Worm (Caenorhabditis elegans) whole organism, L2 larva: Measurements from ENCODE around the gene K01A6.4.

Experiments
- C34F6.9 ChIP-seq: fragments of 150-350 bp; optimal IDR thresholded peaks from 2 replicates; lab custom pipeline; 2014; ENCODE audit warnings: missing biosample characterization, missing genetic modification characterization
- R02D3.7 ChIP-seq: fragments of 150-350 bp; optimal IDR thresholded peaks from 2 replicates; lab custom pipeline; 2014; ENCODE audit warnings: missing biosample characterization, missing genetic modification characterization
- Y55F3AM.14 ChIP-seq: fragments of 200-800 bp; sonication (Bioruptor generic); optimal IDR thresholded peaks from 2 replicates; lab custom pipeline; 2018; ENCODE audit warnings: mild to moderate bottlenecking, missing genetic modification characterization, missing compliant biosample characterization
- ZK546.5 ChIP-seq: sonication (generic microtip); optimal IDR thresholded peaks from 2 replicates; lab custom pipeline; 2017; ENCODE audit warnings: missing biosample characterization, missing genetic modification characterization
- alr-1 ChIP-seq: fragments of 150-350 bp; optimal IDR thresholded peaks from 2 replicates; lab custom pipeline; 2014; ENCODE audit warnings: missing biosample characterization, missing genetic modification characterization
- aly-2 ChIP-seq: fragments of 150-350 bp; optimal IDR thresholded peaks from 2 replicates; lab custom pipeline; 2014; ENCODE audit warnings: missing biosample characterization, missing genetic modification characterization
- ama-1 ChIP-seq: fragments of 150-350 bp; optimal IDR thresholded peaks from 2 replicates; lab custom pipeline; 2018; ENCODE audit warnings: inconsistent platforms
- blmp-1 ChIP-seq: sonication (generic microtip); optimal IDR thresholded peaks from 2 replicates; lab custom pipeline; 2017; ENCODE audit warnings: missing genetic modification characterization, mild to moderate bottlenecking, missing compliant biosample characterization, antibody characterized with exemption, moderate library complexity; ENCODE audit not compliant: insufficient read depth
- ceh-16 ChIP-seq: fragments of 150-350 bp; optimal IDR thresholded peaks from 2 replicates; lab custom pipeline; 2014; ENCODE audit warnings: missing biosample characterization, missing genetic modification characterization
- ceh-82 ChIP-seq: fragments of 150-350 bp; optimal IDR thresholded peaks from 2 replicates; lab custom pipeline; 2014; ENCODE audit warnings: missing biosample characterization, missing genetic modification characterization
- crh-2 ChIP-seq: sonication (generic microtip); optimal IDR thresholded peaks from 2 replicates; lab custom pipeline; 2017; ENCODE audit warnings: missing biosample characterization, missing genetic modification characterization
- dmd-4 ChIP-seq: sonication (generic microtip); optimal IDR thresholded peaks from 2 replicates; lab custom pipeline; 2017; ENCODE audit warnings: missing biosample characterization, missing genetic modification characterization
- egl-27 ChIP-seq: sonication (generic microtip); optimal IDR thresholded peaks from 3 replicates; lab custom pipeline; 2017; ENCODE audit warnings: missing biosample characterization, missing genetic modification reagents, missing genetic modification characterization
- elt-1 ChIP-seq: fragments of 150-350 bp; optimal IDR thresholded peaks from 2 replicates; lab custom pipeline; 2014; ENCODE audit warnings: missing biosample characterization, missing genetic modification characterization
- lin-13 ChIP-seq: fragments of 150-350 bp; optimal IDR thresholded peaks from 2 replicates; lab custom pipeline; 2014; ENCODE audit warnings: missing biosample characterization, missing genetic modification reagents, missing genetic modification characterization
- lin-39 ChIP-seq: fragments of 150-350 bp; optimal IDR thresholded peaks from 2 replicates; lab custom pipeline; 2014; ENCODE audit warnings: missing biosample characterization, missing genetic modification reagents, missing genetic modification characterization
- lsy-2 ChIP-seq, 2 experiments: fragments of 150-350 bp in 1 of 2; sonication (generic microtip) in 1 of 2; optimal IDR thresholded peaks; 2 replicates each; lab custom pipeline; 2014 to 2017; ENCODE audit warnings: missing biosample characterization in 2 of 2, missing genetic modification characterization in 2 of 2
- mab-5 ChIP-seq: fragments of 150-350 bp; optimal IDR thresholded peaks from 2 replicates; lab custom pipeline; 2014; ENCODE audit warnings: missing biosample characterization, missing genetic modification characterization
- mbf-1 ChIP-seq: sonication (generic microtip); optimal IDR thresholded peaks from 2 replicates; lab custom pipeline; 2017; ENCODE audit warnings: missing biosample characterization, missing genetic modification characterization
- nhr-11 ChIP-seq: fragments of 150-350 bp; optimal IDR thresholded peaks from 2 replicates; lab custom pipeline; 2014; ENCODE audit warnings: missing biosample characterization, missing genetic modification characterization
- nhr-12 ChIP-seq: fragments of 150-350 bp; optimal IDR thresholded peaks from 2 replicates; lab custom pipeline; 2014; ENCODE audit warnings: missing biosample characterization, missing genetic modification characterization
- nhr-129 ChIP-seq: fragments of 150-350 bp; optimal IDR thresholded peaks from 2 replicates; lab custom pipeline; 2014; ENCODE audit warnings: missing biosample characterization, missing genetic modification characterization
- nhr-6 ChIP-seq: fragments of 150-350 bp; optimal IDR thresholded peaks from 2 replicates; lab custom pipeline; 2014; ENCODE audit warnings: missing biosample characterization, missing genetic modification characterization
- nhr-77 ChIP-seq: fragments of 150-350 bp; optimal IDR thresholded peaks from 2 replicates; lab custom pipeline; 2014; ENCODE audit warnings: missing biosample characterization, missing genetic modification characterization
- sem-4 ChIP-seq: fragments of 150-350 bp; optimal IDR thresholded peaks from 2 replicates; lab custom pipeline; 2014; ENCODE audit warnings: missing biosample characterization, missing genetic modification reagents, missing genetic modification characterization
- sma-9 ChIP-seq, 2 experiments: fragments of 150-350 bp in 1 of 2; sonication (generic microtip) in 1 of 2; optimal IDR thresholded peaks; 2 replicates each; lab custom pipeline; 2014 to 2016; ENCODE audit warnings: missing genetic modification characterization in 2 of 2, mild to moderate bottlenecking in 1 of 2, missing biosample characterization in 1 of 2, missing compliant biosample characterization in 1 of 2, missing genetic modification reagents in 1 of 2, moderate library complexity in 1 of 2
- snpc-4 ChIP-seq: fragments of 150-350 bp; optimal IDR thresholded peaks from 2 replicates; lab custom pipeline; 2014; ENCODE audit warnings: missing biosample characterization, missing genetic modification characterization
- unc-39 ChIP-seq: fragments of 150-350 bp; optimal IDR thresholded peaks from 2 replicates; lab custom pipeline; 2014; ENCODE audit warnings: missing biosample characterization, missing genetic modification characterization
- unc-55 ChIP-seq: fragments of 150-350 bp; sonication (generic microtip); optimal IDR thresholded peaks from 3 replicates; lab custom pipeline; 2014; ENCODE audit warnings: missing biosample characterization, missing genetic modification reagents, missing genetic modification characterization
- unc-62 ChIP-seq: fragments of 150-350 bp; optimal IDR thresholded peaks from 2 replicates; lab custom pipeline; 2014; ENCODE audit warnings: missing biosample characterization, missing genetic modification reagents, missing genetic modification characterization
- ztf-1 ChIP-seq: fragments of 200-800 bp; sonication (Bioruptor generic); conservative IDR thresholded peaks from 2 replicates; pipeline ENCODE4 v1.3.6; 2022; ENCODE audit warnings: missing genetic modification characterization, missing compliant biosample characterization
- ztf-11 ChIP-seq: sonication (generic microtip); optimal IDR thresholded peaks from 2 replicates; lab custom pipeline; 2017; ENCODE audit warnings: missing biosample characterization, missing genetic modification characterization
- ztf-4 ChIP-seq: fragments of 150-350 bp; optimal IDR thresholded peaks from 2 replicates; lab custom pipeline; 2014; ENCODE audit warnings: missing biosample characterization, missing genetic modification characterization

K01A6.4 gene

ce11 chrIV:11740204-11740603 lies at the start of gene K01A6.4:
Gene K01A6.4 (minus strand): TSS chrIV:11740304.
- TF ChIP-seq blmp-1 (tag; lab: Kevin White, UChicago), result no peak
- TF ChIP-seq sma-9 (GFP tag; optimal IDR thresholded peaks at IDR 0.05; lab: Kevin White, UChicago), result no peak
- no peak for TF ChIP-seq sma-9 (tag; optimal IDR thresholded peaks at IDR 0.05; lab: Kevin White, UChicago)
- TF ChIP-seq egl-27 (tag; lab: Kevin White, UChicago), result no peak
- TF ChIP-seq ama-1, result no peak
- TF ChIP-seq C34F6.9 (tag; lab: Kevin White, UChicago), result no peak
- TF ChIP-seq unc-55 (GFP tag; lab: Kevin White, UChicago), result no peak
- TF ChIP-seq elt-1 (tag; lab: Kevin White, UChicago), result no peak
- no peak for TF ChIP-seq dmd-4 (tag; lab: Kevin White, UChicago)
- no peak for TF ChIP-seq R02D3.7 (tag; lab: Kevin White, UChicago)
- no peak for TF ChIP-seq Y55F3AM.14
- no peak for TF ChIP-seq nhr-11

- TF ChIP-seq unc-55 (GFP tag; lab: Kevin White, UChicago) (peak; percentile 78), lsy-2 (tag; optimal IDR thresholded peaks at IDR 0.05; lab: Kevin White, UChicago) (peak in 1 of 2 experiments; percentile 31), sem-4 (tag; lab: Kevin White, UChicago) (peak; percentile 23), aly-2 (tag; lab: Kevin White, UChicago) (no peak), ZK546.5 (no peak), crh-2 (peak; percentile 69), unc-39 (tag; lab: Kevin White, UChicago) (no peak), C34F6.9 (tag; lab: Kevin White, UChicago) (peak; percentile 54), blmp-1 (tag; lab: Kevin White, UChicago) (no peak), egl-27 (tag; lab: Kevin White, UChicago) (peak; percentile 26), ztf-4 (tag; lab: Kevin White, UChicago) (no peak), elt-1 (tag; lab: Kevin White, UChicago) (no peak), nhr-129 (no peak), nhr-77 (tag; lab: Kevin White, UChicago) (no peak), snpc-4 (tag; lab: Kevin White, UChicago) (no peak)
Observed at ce11 chrIV:11788383-11788963, 48.4 kb upstream of the K01A6.4 start.

DNA sequence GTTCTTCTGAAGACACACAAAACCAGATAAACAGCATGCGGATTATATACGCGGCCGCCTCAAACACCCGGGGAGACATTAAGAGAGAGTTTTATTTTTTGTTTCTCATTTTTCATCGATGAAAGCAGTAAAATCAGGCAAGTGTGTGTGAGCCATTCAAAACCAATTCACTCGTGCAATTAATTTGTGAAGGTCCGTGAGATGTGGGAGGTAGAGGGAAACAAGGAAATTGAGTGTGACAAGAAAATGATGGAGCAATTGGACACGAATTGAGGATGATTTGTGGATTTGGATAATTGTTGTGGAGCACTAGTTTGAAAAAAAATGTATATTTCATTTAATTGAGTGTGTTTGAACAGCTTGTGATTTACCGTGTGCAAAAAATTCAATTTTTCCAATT lies 47.7 kb upstream of the K01A6.4 start:
- TF ChIP-seq lsy-2 (tag; optimal IDR thresholded peaks at IDR 0.05; lab: Kevin White, UChicago) (no peak), crh-2 (no peak), dmd-4 (tag; lab: Kevin White, UChicago) (no peak), ceh-82 (tag; lab: Kevin White, UChicago) (no peak), alr-1 (no peak), sma-9 (GFP tag; optimal IDR thresholded peaks at IDR 0.05; lab: Kevin White, UChicago) (no peak), sma-9 (tag; optimal IDR thresholded peaks at IDR 0.05; lab: Kevin White, UChicago) (no peak), R02D3.7 (tag; lab: Kevin White, UChicago) (no peak), C34F6.9 (tag; lab: Kevin White, UChicago) (no peak), sem-4 (tag; lab: Kevin White, UChicago) (no peak), ztf-1 (GFP tag; lab: Robert Waterston, UW) (no peak), lin-13 (GFP tag; lab: Kevin White, UChicago) (no peak), unc-39 (tag; lab: Kevin White, UChicago) (no peak), mbf-1 (tag; lab: Kevin White, UChicago) (no peak), nhr-6 (no peak), ZK546.5 (no peak), ceh-16 (tag; lab: Kevin White, UChicago) (no peak), lin-39 (tag; lab: Kevin White, UChicago) (no peak)

- TF ChIP-seq unc-55 (GFP tag; lab: Kevin White, UChicago), result peak; percentile 73
- TF ChIP-seq unc-62 (GFP tag; lab: Kevin White, UChicago), result no peak
- no peak for TF ChIP-seq ztf-1 (GFP tag; lab: Robert Waterston, UW)
- no peak for TF ChIP-seq mab-5 (tag; lab: Kevin White, UChicago)
- no peak for TF ChIP-seq nhr-12
- TF ChIP-seq lsy-2 (tag; optimal IDR thresholded peaks at IDR 0.05; lab: Kevin White, UChicago), result peak in 1 of 2 experiments; percentile 8
- TF ChIP-seq ztf-11 (tag; lab: Kevin White, UChicago), result no peak
Observed at ce11 chrIV:11785064-11785840, 45.1 kb upstream of the K01A6.4 start.
